Worm (Caenorhabditis elegans): Measurements from ENCODE around the gene srw-101.
A peak's percentile ranks its signal among the peaks of the same experiment; 100 is the strongest.

srw-101 gene

ce11 chrV:1710909-1711308 lies 11.2 kb upstream of the srw-101 start, which contains the start of gene srw-100:
srw-100 (plus strand) TSS chrV:1711209.
- TF ChIP-seq elt-2 (tag; optimal IDR thresholded peaks at IDR 0.05) (no peak), pros-1 (tag; optimal IDR thresholded peaks at IDR 0.05) (no peak), pqm-1 (tag; optimal IDR thresholded peaks at IDR 0.05) (no peak), Y22D7AL.16 (tag; optimal IDR thresholded peaks at IDR 0.05) (no peak), hlh-30 (tag; optimal IDR thresholded peaks at IDR 0.05; ENCODE audit: insufficient read depth) (no peak), F13H6.1 (tag; optimal IDR thresholded peaks at IDR 0.05) (no peak), ceh-6 (GFP tag; optimal IDR thresholded peaks at IDR 0.05) (no peak), nhr-232 (tag; optimal IDR thresholded peaks at IDR 0.05) (no peak), sox-4 (tag; optimal IDR thresholded peaks at IDR 0.05) (no peak), ceh-9 (tag; optimal IDR thresholded peaks at IDR 0.05) (no peak), pha-2 (tag; optimal IDR thresholded peaks at IDR 0.05) (no peak), tbx-2 (tag; optimal IDR thresholded peaks at IDR 0.05) (no peak), ahr-1 (tag; optimal IDR thresholded peaks at IDR 0.05) (no peak), fax-1 (tag; optimal IDR thresholded peaks at IDR 0.05) (no peak), hlh-8 (tag; optimal IDR thresholded peaks at IDR 0.05) (no peak), ceh-18 (tag; optimal IDR thresholded peaks at IDR 0.05) (no peak), sox-2 (GFP tag; IDR thresholded peaks at IDR 0.05) (no peak)

- TF ChIP-seq ceh-45 (GFP tag; IDR thresholded peaks at IDR 0.05), result 0 out of 2 replicates have a peak, but pooled peaks have one; percentile 67
These were observed 8.3 kb upstream of the srw-101 start for ce11 chrV:1713761-1714160.

- no peak for TF ChIP-seq zip-5 (tag; optimal IDR thresholded peaks at IDR 0.05)
- no peak for TF ChIP-seq hlh-13 (GFP tag; optimal IDR thresholded peaks at IDR 0.05)
- TF ChIP-seq ama-1 (optimal IDR thresholded peaks at IDR 0.05), result no peak
- TF ChIP-seq ceh-34 (tag; optimal IDR thresholded peaks at IDR 0.05), result no peak
- no peak for TF ChIP-seq hlh-6 (tag; optimal IDR thresholded peaks at IDR 0.05)
- no peak for TF ChIP-seq F13H6.1 (tag; optimal IDR thresholded peaks at IDR 0.05)
- TF ChIP-seq ceh-14 (tag; optimal IDR thresholded peaks at IDR 0.05), result no peak
- no peak for TF ChIP-seq T23F11.4 (GFP tag; optimal IDR thresholded peaks at IDR 0.05)
- TF ChIP-seq npax-4 (tag; optimal IDR thresholded peaks at IDR 0.05), result no peak
- TF ChIP-seq dmd-4 (tag; optimal IDR thresholded peaks at IDR 0.05; ENCODE audit: borderline replicate concordance), result no peak
- no peak for TF ChIP-seq dve-1 (tag; optimal IDR thresholded peaks at IDR 0.05)
- no peak for TF ChIP-seq pag-3 (tag; optimal IDR thresholded peaks at IDR 0.05; ENCODE audit: borderline replicate concordance)
- no peak for TF ChIP-seq Y22D7AL.16 (tag; optimal IDR thresholded peaks at IDR 0.05)
- TF ChIP-seq ztf-16 (tag; optimal IDR thresholded peaks at IDR 0.05), result no peak
- TF ChIP-seq sox-4 (tag; optimal IDR thresholded peaks at IDR 0.05), result no peak
- TF ChIP-seq unc-3 (GFP tag; conservative IDR thresholded peaks at IDR 0.05), result no peak
- no peak for TF ChIP-seq unc-3 (tag; optimal IDR thresholded peaks at IDR 0.05)
These were observed 5.2 kb upstream of the srw-101 start, which contains the start of gene srw-103 for ce11 chrV:1716892-1717291. srw-103 (plus strand) TSS chrV:1717192.

- TF ChIP-seq tbx-2 (tag; optimal IDR thresholded peaks at IDR 0.05) (no peak), tbx-7 (tag; optimal IDR thresholded peaks at IDR 0.05) (no peak), unc-55 (GFP tag; optimal IDR thresholded peaks at IDR 0.05) (no peak), pha-2 (tag; optimal IDR thresholded peaks at IDR 0.05) (no peak), ceh-24 (tag; optimal IDR thresholded peaks at IDR 0.05) (no peak), ceh-48 (tag; optimal IDR thresholded peaks at IDR 0.05) (no peak), ahr-1 (tag; optimal IDR thresholded peaks at IDR 0.05) (no peak), fkh-6 (tag; optimal IDR thresholded peaks at IDR 0.05) (no peak), hlh-6 (tag; optimal IDR thresholded peaks at IDR 0.05) (no peak), sox-2 (GFP tag; IDR thresholded peaks at IDR 0.05) (no peak), pros-1 (tag; optimal IDR thresholded peaks at IDR 0.05) (no peak), che-1 (tag; optimal IDR thresholded peaks at IDR 0.05) (no peak), F13H6.1 (tag; optimal IDR thresholded peaks at IDR 0.05) (no peak)
These were observed 3.8 kb upstream of the srw-101 start for ce11 chrV:1718232-1718631.
